Worm (Caenorhabditis elegans): ENCODE results near the gene srt-33.

- TF ChIP-seq nfya-1 (tag; optimal IDR thresholded peaks at IDR 0.05; ENCODE audit: insufficient read depth): no peak
- TF ChIP-seq fos-1 (tag; optimal IDR thresholded peaks at IDR 0.05): no peak
- TF ChIP-seq R02D3.7 (tag; optimal IDR thresholded peaks at IDR 0.05): no peak
Measured at ce11 chrV:14327776-14328175, 48.1 kb upstream of the srt-33 start, which contains the start of gene F47B8.5.
